Fruit fly (Drosophila melanogaster): ENCODE data around the gene Brd7-9.

The Brd7-9 gene

dm6 chr2L:7812555-7813339, 30.1 kb downstream of the Brd7-9 start:
- TF ChIP-seq noc (tag; optimal IDR thresholded peaks at IDR 0.05): no peak

- no peak for TF ChIP-seq noc (tag; optimal IDR thresholded peaks at IDR 0.05)
These were observed 30.7 kb downstream of the Brd7-9 start for dm6 chr2L:7813357-7813756.

dm6 chr2L:7820408-7820807, 37.7 kb downstream of the Brd7-9 start:
- no peak for TF ChIP-seq noc (tag; optimal IDR thresholded peaks at IDR 0.05)

- no peak for TF ChIP-seq noc (tag; optimal IDR thresholded peaks at IDR 0.05)
These were observed 38.2 kb downstream of the Brd7-9 start, which contains the start of gene CG7115 for dm6 chr2L:7820851-7821250. CG7115 (plus strand) TSS chr2L:7821151.

- peak; percentile 19 for TF ChIP-seq noc (tag; optimal IDR thresholded peaks at IDR 0.05)
These were observed 38.7 kb downstream of the Brd7-9 start for dm6 chr2L:7821279-7821848.

- peak; percentile 61 for TF ChIP-seq noc (tag; optimal IDR thresholded peaks at IDR 0.05)
These were observed 44.7 kb downstream of the Brd7-9 start, which contains the start of the genes Rack1 and mts for dm6 chr2L:7827045-7828004. Rack1 (minus strand) TSS chr2L:7827315. mts (plus strand) TSS chr2L:7827650.

dm6 chr2L:7828231-7828630, 45.6 kb downstream of the Brd7-9 start:
- TF ChIP-seq noc (tag; optimal IDR thresholded peaks at IDR 0.05): peak; percentile 0

dm6 chr2L:7828901-7829300, 46.2 kb downstream of the Brd7-9 start:
- TF ChIP-seq noc (tag; optimal IDR thresholded peaks at IDR 0.05): no peak

dm6 chr2L:7833238-7833637, 50.6 kb downstream of the Brd7-9 start:
- no peak for TF ChIP-seq noc (tag; optimal IDR thresholded peaks at IDR 0.05)

- TF ChIP-seq noc (tag; optimal IDR thresholded peaks at IDR 0.05): no peak
These were observed 51.0 kb downstream of the Brd7-9 start for dm6 chr2L:7833650-7834049.
